Fruit fly (Drosophila melanogaster) whole organism, embryonic: ENCODE data around the gene Cyp310a1.

Source experiments
- CG10979 ChIP-seq: fragments of 200-800 bp; sonication (Bioruptor generic); optimal IDR thresholded peaks from 2 replicates; lab custom pipeline; 2018; ENCODE audit warnings: missing biosample characterization, mild to moderate bottlenecking, missing genetic modification characterization, moderate library complexity
- CG11504 ChIP-seq: fragments of 200-800 bp; sonication (Bioruptor generic); optimal IDR thresholded peaks from 3 replicates; lab custom pipeline; 2019; ENCODE audit warnings: missing biosample characterization, mild to moderate bottlenecking, missing genetic modification characterization, moderate library complexity
- CG11560 ChIP-seq: fragments of 200-800 bp; sonication (Bioruptor generic); IDR thresholded peaks from 3 replicates; pipeline ENCODE4 v1.3.6; 2022; ENCODE audit warnings: missing biosample characterization, missing genetic modification characterization
- CG12219 ChIP-seq: fragments of 200-800 bp; sonication (Bioruptor generic); optimal IDR thresholded peaks from 3 replicates; lab custom pipeline; 2018; ENCODE audit warnings: missing biosample characterization, mild to moderate bottlenecking, missing genetic modification characterization
- CG13894 ChIP-seq: fragments of 200-800 bp; sonication (Bioruptor generic); optimal IDR thresholded peaks from 3 replicates; lab custom pipeline; 2018; ENCODE audit warnings: missing biosample characterization, mild to moderate bottlenecking, missing genetic modification characterization, moderate library complexity
- CG14441 ChIP-seq: fragments of 200-800 bp; sonication (Bioruptor generic); IDR thresholded peaks from 2 replicates; pipeline ENCODE4 v1.3.6; 2022; ENCODE audit warnings: missing biosample characterization, missing genetic modification characterization
- CG17186 ChIP-seq: fragments of 200-800 bp; sonication (Bioruptor generic); optimal IDR thresholded peaks from 3 replicates; lab custom pipeline; 2017; ENCODE audit warnings: missing biosample characterization, missing genetic modification reagents, missing genetic modification characterization
- CG2129 ChIP-seq: fragments of 200-800 bp; sonication (Bioruptor generic); IDR thresholded peaks from 2 replicates; pipeline ENCODE4 v1.3.6; 2022; ENCODE audit warnings: missing biosample characterization, missing genetic modification characterization; ENCODE audit not compliant: partially characterized antibody
- CG2202 ChIP-seq: fragments of 200-800 bp; sonication (Bioruptor generic); optimal IDR thresholded peaks from 2 replicates; lab custom pipeline; 2018; ENCODE audit warnings: missing biosample characterization, mild to moderate bottlenecking, missing genetic modification characterization
- CG31388 ChIP-seq: fragments of 200-800 bp; sonication (Bioruptor generic); optimal IDR thresholded peaks from 2 replicates; lab custom pipeline; 2016; ENCODE audit warnings: missing biosample characterization, missing genetic modification characterization
- CG31441 ChIP-seq: fragments of 200-800 bp; sonication (Bioruptor generic); IDR thresholded peaks from 2 replicates; pipeline ENCODE4 v1.3.6; 2022; ENCODE audit warnings: missing biosample characterization, missing genetic modification characterization
- CG32532 ChIP-seq: fragments of 200-800 bp; sonication (Bioruptor generic); IDR thresholded peaks from 2 replicates; pipeline ENCODE4 v1.3.6; 2022; ENCODE audit warnings: missing biosample characterization, missing genetic modification characterization
- CG33213 ChIP-seq: fragments of 200-800 bp; sonication (Bioruptor generic); optimal IDR thresholded peaks from 3 replicates; lab custom pipeline; 2016; ENCODE audit warnings: missing biosample characterization, missing genetic modification characterization
- CG3838 ChIP-seq: fragments of 200-800 bp; sonication (Bioruptor generic); optimal IDR thresholded peaks from 3 replicates; lab custom pipeline; 2016; ENCODE audit warnings: missing biosample characterization, missing genetic modification characterization
- CG6683 ChIP-seq: fragments of 200-800 bp; sonication (Bioruptor generic); optimal IDR thresholded peaks from 2 replicates; lab custom pipeline; 2017; ENCODE audit warnings: missing biosample characterization, mild to moderate bottlenecking, missing genetic modification characterization, missing genetic modification reagents
- CG9437 ChIP-seq: fragments of 200-800 bp; sonication (Bioruptor generic); optimal IDR thresholded peaks from 2 replicates; lab custom pipeline; 2018; ENCODE audit warnings: missing biosample characterization, mild to moderate bottlenecking, missing genetic modification characterization
- CG9876 ChIP-seq: fragments of 200-800 bp; sonication (Bioruptor generic); optimal IDR thresholded peaks from 2 replicates; lab custom pipeline; 2016; ENCODE audit warnings: missing biosample characterization, missing genetic modification characterization
- CHES-1-like ChIP-seq: fragments of 200-800 bp; sonication (Bioruptor generic); optimal IDR thresholded peaks from 2 replicates; lab custom pipeline; 2016; ENCODE audit warnings: missing biosample characterization, missing genetic modification characterization
- CkIIα-i1 ChIP-seq: fragments of 200-800 bp; sonication (Bioruptor generic); IDR thresholded peaks from 2 replicates; pipeline ENCODE4 v1.3.6; 2022; ENCODE audit warnings: missing biosample characterization, missing genetic modification characterization
- Doc3 ChIP-seq: fragments of 200-800 bp; sonication (Bioruptor generic); IDR thresholded peaks from 3 replicates; pipeline ENCODE4 v1.3.6; 2022; ENCODE audit warnings: missing biosample characterization, missing genetic modification characterization; ENCODE audit not compliant: partially characterized antibody
- Fer3 ChIP-seq: fragments of 200-800 bp; sonication (Bioruptor generic); optimal IDR thresholded peaks from 2 replicates; lab custom pipeline; 2018; ENCODE audit warnings: missing biosample characterization, mild to moderate bottlenecking, missing genetic modification characterization, moderate library complexity
- HmgZ ChIP-seq: fragments of 200-800 bp; sonication (Bioruptor generic); optimal IDR thresholded peaks from 2 replicates; lab custom pipeline; 2018; ENCODE audit warnings: missing biosample characterization, mild to moderate bottlenecking, missing genetic modification characterization
- PHDP ChIP-seq: fragments of 200-800 bp; sonication (Bioruptor generic); optimal IDR thresholded peaks from 3 replicates; lab custom pipeline; 2018; ENCODE audit warnings: missing biosample characterization, mild to moderate bottlenecking, missing genetic modification characterization, moderate library complexity
- Sry-β ChIP-seq: fragments of 200-800 bp; sonication (Bioruptor generic); optimal IDR thresholded peaks from 2 replicates; lab custom pipeline; 2018; ENCODE audit warnings: missing biosample characterization, mild to moderate bottlenecking, missing genetic modification characterization, moderate library complexity
- Taf1 ChIP-seq: fragments of 200-800 bp; sonication (Bioruptor generic); IDR thresholded peaks from 2 replicates; pipeline ENCODE4 v1.3.6; 2022; ENCODE audit warnings: missing biosample characterization, missing genetic modification characterization
- ash1 ChIP-seq: fragments of 200-800 bp; sonication (Bioruptor generic); optimal IDR thresholded peaks from 2 replicates; lab custom pipeline; 2018; ENCODE audit warnings: missing biosample characterization, mild to moderate bottlenecking, missing genetic modification characterization
- bab2 ChIP-seq: fragments of 200-800 bp; sonication (Bioruptor generic); optimal IDR thresholded peaks from 2 replicates; lab custom pipeline; 2016; ENCODE audit warnings: missing biosample characterization, missing genetic modification characterization
- bbx ChIP-seq: fragments of 200-800 bp; sonication (Bioruptor generic); IDR thresholded peaks from 2 replicates; pipeline ENCODE4 v1.3.6; 2022; ENCODE audit warnings: missing biosample characterization, missing genetic modification characterization; ENCODE audit not compliant: partially characterized antibody
- cas ChIP-seq: fragments of 200-800 bp; sonication (Bioruptor generic); IDR thresholded peaks from 2 replicates; pipeline ENCODE4 v1.3.6; 2022; ENCODE audit warnings: missing biosample characterization, missing genetic modification characterization
- chinmo ChIP-seq: fragments of 200-800 bp; sonication (Bioruptor generic); IDR thresholded peaks from 4 replicates; pipeline ENCODE4 v1.3.6; 2022; ENCODE audit warnings: missing biosample characterization, missing genetic modification characterization; ENCODE audit not compliant: partially characterized antibody
- chn ChIP-seq: fragments of 200-800 bp; sonication (Bioruptor generic); optimal IDR thresholded peaks from 2 replicates; lab custom pipeline; 2016; ENCODE audit warnings: missing biosample characterization, missing genetic modification characterization
- cwo ChIP-seq: fragments of 200-800 bp; sonication (Bioruptor generic); optimal IDR thresholded peaks from 3 replicates; lab custom pipeline; 2017; ENCODE audit warnings: missing biosample characterization, missing genetic modification characterization, mild to moderate bottlenecking, moderate library complexity, missing genetic modification reagents
- dmrt11E ChIP-seq: fragments of 200-800 bp; sonication (Bioruptor generic); optimal IDR thresholded peaks from 3 replicates; lab custom pipeline; 2018; ENCODE audit warnings: missing biosample characterization, mild to moderate bottlenecking, missing genetic modification characterization, moderate library complexity
- ems ChIP-seq: fragments of 200-800 bp; sonication (Bioruptor generic); optimal IDR thresholded peaks from 3 replicates; lab custom pipeline; 2016; ENCODE audit warnings: missing biosample characterization, missing genetic modification characterization
- esg ChIP-seq: fragments of 200-800 bp; sonication (Bioruptor generic); conservative IDR thresholded peaks from 2 replicates; pipeline ENCODE4 v1.3.6; 2022; ENCODE audit warnings: missing biosample characterization, missing genetic modification characterization
- fd64A ChIP-seq: fragments of 200-800 bp; sonication (Bioruptor generic); optimal IDR thresholded peaks from 3 replicates; lab custom pipeline; 2018; ENCODE audit warnings: missing biosample characterization, mild to moderate bottlenecking, missing genetic modification characterization
- gce ChIP-seq: fragments of 200-800 bp; sonication (Bioruptor generic); IDR thresholded peaks from 3 replicates; pipeline ENCODE4 v1.3.6; 2022; ENCODE audit warnings: missing biosample characterization, missing genetic modification characterization
- gt ChIP-seq: fragments of 200-800 bp; sonication (Bioruptor generic); IDR thresholded peaks from 2 replicates; pipeline ENCODE4 v1.3.6; 2022; ENCODE audit warnings: missing biosample characterization, missing genetic modification characterization
- ind ChIP-seq: fragments of 200-800 bp; sonication (Bioruptor generic); optimal IDR thresholded peaks from 3 replicates; lab custom pipeline; 2016; ENCODE audit warnings: missing biosample characterization, missing genetic modification characterization
- inv ChIP-seq: fragments of 200-800 bp; sonication (Bioruptor generic); IDR thresholded peaks from 2 replicates; pipeline ENCODE4 v1.3.6; 2022; ENCODE audit warnings: missing biosample characterization, missing genetic modification characterization; ENCODE audit not compliant: partially characterized antibody
- kah ChIP-seq: fragments of 200-800 bp; sonication (Bioruptor generic); optimal IDR thresholded peaks from 2 replicates; lab custom pipeline; 2018; ENCODE audit warnings: missing biosample characterization, mild to moderate bottlenecking, missing genetic modification characterization
- lov ChIP-seq, 2 experiments: fragments of 200-800 bp in 1 of 2; fragments of >200 bp in 1 of 2; sonication (Bioruptor generic) in 1 of 2; IDR thresholded peaks in 1 of 2; optimal IDR thresholded peaks in 1 of 2; 2 replicates in 1 of 2; 3 replicates in 1 of 2; pipeline versions ENCODE4 v1.3.6 to Lab custom; 2017 to 2022; ENCODE audit warnings: missing biosample characterization in 1 of 2, missing genetic modification characterization in 1 of 2
- otp ChIP-seq: fragments of 200-800 bp; sonication (Bioruptor generic); IDR thresholded peaks from 3 replicates; pipeline ENCODE4, ENCODE4 v1.3.6; 2022; ENCODE audit warnings: missing biosample characterization, missing genetic modification characterization
- psq ChIP-seq: fragments of 200-800 bp; sonication (Bioruptor generic); optimal IDR thresholded peaks from 2 replicates; lab custom pipeline; 2017; ENCODE audit warnings: missing biosample characterization, missing genetic modification characterization
- pum ChIP-seq: fragments of 200-800 bp; sonication (Bioruptor generic); optimal IDR thresholded peaks from 2 replicates; lab custom pipeline; 2016; ENCODE audit warnings: missing biosample characterization, missing genetic modification characterization
- pzg ChIP-seq: fragments of 200-800 bp; sonication (Bioruptor generic); optimal IDR thresholded peaks from 3 replicates; lab custom pipeline; 2018; ENCODE audit warnings: missing biosample characterization, mild to moderate bottlenecking, missing genetic modification characterization, moderate library complexity
- sima ChIP-seq: fragments of 200-800 bp; sonication (Bioruptor generic); optimal IDR thresholded peaks from 2 replicates; lab custom pipeline; 2016; ENCODE audit warnings: missing biosample characterization, missing genetic modification characterization
- slp2 ChIP-seq: fragments of 200-800 bp; sonication (Bioruptor generic); optimal IDR thresholded peaks from 2 replicates; lab custom pipeline; 2016; ENCODE audit warnings: missing biosample characterization, missing genetic modification characterization
- usp ChIP-seq: fragments of >200 bp; optimal IDR thresholded peaks from 2 replicates; lab custom pipeline; 2017; ENCODE audit warnings: missing biosample characterization, missing genetic modification characterization
- vfl ChIP-seq: fragments of 200-800 bp; sonication (Bioruptor generic); optimal IDR thresholded peaks from 2 replicates; lab custom pipeline; 2016; ENCODE audit warnings: missing biosample characterization, missing genetic modification characterization
- zen ChIP-seq: fragments of 200-800 bp; sonication (Bioruptor generic); optimal IDR thresholded peaks from 3 replicates; lab custom pipeline; 2018; ENCODE audit warnings: missing biosample characterization, mild to moderate bottlenecking, missing genetic modification characterization, moderate library complexity

The Cyp310a1 gene

dm6 chr2L:18653328-18653675 lies 492 bp upstream of the Cyp310a1 start (continued):
- no peak for TF ChIP-seq CHES-1-like (GFP tag; lab: Kevin White, UChicago)
- TF ChIP-seq gce (GFP tag; lab: Robert Waterston, UW): peak; percentile 76; the same call in 2 of the 3 replicates
- TF ChIP-seq sima (GFP tag; lab: Kevin White, UChicago): no peak
- peak; percentile 7 for TF ChIP-seq bab2 (GFP tag; lab: Kevin White, UChicago)
- no peak for TF ChIP-seq lov (optimal IDR thresholded peaks at IDR 0.05; lab: Kevin White, UChicago)
- peak; percentile 94 for TF ChIP-seq lov (GFP tag; IDR thresholded peaks at IDR 0.05; lab: Robert Waterston, UW)
- TF ChIP-seq CG14441: peak; percentile 67
- TF ChIP-seq usp (GFP tag; lab: Kevin White, UChicago): no peak
- no peak for TF ChIP-seq CG2129 (GFP tag; lab: Robert Waterston, UW)
- TF ChIP-seq slp2 (GFP tag; lab: Kevin White, UChicago): no peak
- no peak for TF ChIP-seq CG9876 (GFP tag; lab: Kevin White, UChicago)
- no peak for TF ChIP-seq Doc3 (GFP tag; lab: Robert Waterston, UW)
- TF ChIP-seq CG6683 (GFP tag; lab: Kevin White, UChicago): no peak
- TF ChIP-seq pum (GFP tag; lab: Kevin White, UChicago): no peak
- no peak for TF ChIP-seq CG9437
- peak; percentile 58 for TF ChIP-seq Fer3 (tag; lab: Kevin White, UChicago)
- peak; percentile 20 for TF ChIP-seq CG17186 (GFP tag; lab: Kevin White, UChicago)
- no peak for TF ChIP-seq pzg (GFP tag; lab: Kevin White, UChicago)
- no peak for TF ChIP-seq CkIIα-i1 (GFP tag; lab: Robert Waterston, UW)
- no peak for TF ChIP-seq CG2202
- TF ChIP-seq esg (GFP tag; lab: Robert Waterston, UW): peak; percentile 64
- TF ChIP-seq ash1 (GFP tag; lab: Kevin White, UChicago): no peak
- TF ChIP-seq CG10979: peak; percentile 87
- TF ChIP-seq cwo: peak; percentile 37
- TF ChIP-seq CG13894 (tag; lab: Kevin White, UChicago): no peak
- no peak for TF ChIP-seq Taf1 (GFP tag; lab: Robert Waterston, UW)
- peak; percentile 64 for TF ChIP-seq CG11504 (tag; lab: Kevin White, UChicago)
- peak; percentile 15 for TF ChIP-seq psq
- peak; percentile 69 for TF ChIP-seq chn (GFP tag; lab: Kevin White, UChicago)
- peak; percentile 70 for TF ChIP-seq dmrt11E (tag; lab: Kevin White, UChicago)
- peak; percentile 85 for TF ChIP-seq zen (tag; lab: Kevin White, UChicago)
- TF ChIP-seq otp (GFP tag; lab: Robert Waterston, UW): peak; percentile 75; the same call in 2 of the 3 replicates
- peak; percentile 29 for TF ChIP-seq PHDP (tag; lab: Kevin White, UChicago)
- TF ChIP-seq HmgZ (tag; lab: Kevin White, UChicago): no peak
- TF ChIP-seq ems (GFP tag; lab: Kevin White, UChicago): peak; percentile 47
- no peak for TF ChIP-seq CG11560 (tag; lab: Robert Waterston, UW)
- peak; percentile 63 for TF ChIP-seq CG32532 (GFP tag; lab: Robert Waterston, UW)
- TF ChIP-seq CG33213 (GFP tag; lab: Kevin White, UChicago): peak; percentile 77
- TF ChIP-seq kah (GFP tag; lab: Kevin White, UChicago): peak; percentile 23
- TF ChIP-seq CG31441 (GFP tag; lab: Robert Waterston, UW): peak; percentile 85
- no peak for TF ChIP-seq bbx
- no peak for TF ChIP-seq inv (GFP tag; lab: Robert Waterston, UW)
- no peak for TF ChIP-seq chinmo
- no peak for TF ChIP-seq CG3838
- no peak for TF ChIP-seq cas (GFP tag; lab: Robert Waterston, UW)
- no peak for TF ChIP-seq vfl
- peak; percentile 47 for TF ChIP-seq CG31388 (GFP tag; lab: Kevin White, UChicago)
- peak; percentile 43 for TF ChIP-seq CG12219
- no peak; the same call in 1 of the 2 replicates for TF ChIP-seq gt (GFP tag; lab: Robert Waterston, UW)
- TF ChIP-seq fd64A (GFP tag; lab: Kevin White, UChicago): peak; percentile 58
- TF ChIP-seq ind (GFP tag; lab: Kevin White, UChicago): peak; percentile 77
- peak; percentile 19 for TF ChIP-seq Sry-β (GFP tag; lab: Kevin White, UChicago)
